Fruit fly (Drosophila melanogaster) Kc167 (cell line): ENCODE measurements around the gene ND-15.

Experiments
- Myc ChIP-seq: fragments of >200 bp; optimal IDR thresholded peaks from 2 replicates; lab custom pipeline; 2017; ENCODE audit warnings: missing external identifiers
- Sin3A ChIP-seq: fragments of >200 bp; optimal IDR thresholded peaks from 2 replicates; lab custom pipeline; 2018; ENCODE audit warnings: missing external identifiers
- h ChIP-seq: fragments of >200 bp; optimal IDR thresholded peaks from 3 replicates; lab custom pipeline; 2018; ENCODE audit warnings: missing external identifiers
- ttk ChIP-seq: sonication (Bioruptor generic); optimal IDR thresholded peaks from 2 replicates; lab custom pipeline; 2017; ENCODE audit warnings: missing external identifiers

DNA sequence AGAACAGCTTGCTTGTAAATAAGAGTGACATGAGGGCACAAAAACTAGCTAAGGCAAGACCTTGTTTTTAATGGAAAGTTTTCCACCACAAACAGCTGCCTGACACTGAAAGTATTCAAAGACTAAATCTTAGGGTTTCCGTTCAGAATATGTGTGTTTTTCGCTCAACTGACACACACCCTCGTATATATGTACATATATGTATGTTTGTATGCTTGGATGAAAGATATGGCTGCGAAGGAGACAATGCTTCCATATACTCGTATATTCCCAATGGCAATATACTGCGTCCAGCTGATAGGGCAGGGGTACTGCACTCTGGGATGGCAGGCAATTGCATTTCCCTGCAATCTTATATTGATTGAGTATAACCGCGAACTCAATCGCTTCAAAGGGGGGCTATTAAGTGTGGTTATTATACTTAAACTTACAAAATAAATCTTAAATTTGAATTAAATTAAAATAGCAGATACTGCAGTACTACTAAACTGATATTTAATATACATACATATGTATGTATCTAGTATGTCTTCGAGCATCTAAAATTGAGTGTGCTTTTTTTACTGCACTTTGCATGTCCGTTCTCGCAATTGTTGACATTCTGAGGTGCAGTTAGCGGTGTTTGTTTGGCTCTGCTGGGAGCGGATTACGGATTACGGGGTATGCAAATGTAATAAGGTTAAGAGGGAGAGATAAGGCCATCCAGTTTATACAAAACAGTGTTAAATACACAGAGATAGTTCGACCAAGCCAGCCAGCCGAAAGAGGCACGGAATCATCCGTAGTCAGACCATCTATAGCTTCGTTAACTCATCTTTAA lies 20.2 kb downstream of the ND-15 start:
- TF ChIP-seq h (lab: Kevin White, UChicago): no peak
- no peak for TF ChIP-seq ttk
- no peak for TF ChIP-seq Myc (lab: Kevin White, UChicago)
- no peak for TF ChIP-seq Sin3A
